Fruit fly (Drosophila melanogaster) whole organism, wandering third instar larva: Measurements from ENCODE around the gene CG9016.

ENCODE experiments used
- HLH106 ChIP-seq: fragments of 200-800 bp; optimal IDR thresholded peaks from 3 replicates; lab custom pipeline; 2019; ENCODE audit warnings: missing biosample characterization, mild to moderate bottlenecking, missing genetic modification characterization, moderate library complexity
- Hnf4 ChIP-seq: fragments of 200-800 bp; sonication (Bioruptor generic); optimal IDR thresholded peaks from 2 replicates; lab custom pipeline; 2016; ENCODE audit warnings: missing biosample characterization, mild to moderate bottlenecking, missing genetic modification characterization
- Mio ChIP-seq: sonication (Bioruptor generic); optimal IDR thresholded peaks from 2 replicates; lab custom pipeline; 2016; ENCODE audit warnings: missing biosample characterization, missing genetic modification characterization
- brk ChIP-seq: fragments of 200-800 bp; sonication (Bioruptor generic); optimal IDR thresholded peaks from 2 replicates; lab custom pipeline; 2016; ENCODE audit warnings: missing biosample characterization, mild to moderate bottlenecking, missing genetic modification characterization
- dl ChIP-seq, 2 experiments: fragments of 175-275, 200-275 bp in 1 of 2; fragments of 200-275 bp in 1 of 2; sonication (Bioruptor generic); optimal IDR thresholded peaks; lab custom pipeline; 2018; ENCODE audit warnings: mild to moderate bottlenecking in 2 of 2, missing biosample characterization in 2 of 2, missing genetic modification characterization in 2 of 2, moderate library complexity in 2 of 2; ENCODE audit not compliant: partially characterized antibody in 2 of 2, insufficient read depth in 1 of 2
- lola ChIP-seq: fragments of >200 bp; optimal IDR thresholded peaks from 2 replicates; lab custom pipeline; 2017; ENCODE audit warnings: missing biosample characterization, missing genetic modification characterization
- psq ChIP-seq: fragments of 200-800 bp; sonication (Bioruptor generic); optimal IDR thresholded peaks from 3 replicates; lab custom pipeline; 2017; ENCODE audit warnings: missing biosample characterization, mild to moderate bottlenecking, missing genetic modification characterization, moderate library complexity

DNA sequence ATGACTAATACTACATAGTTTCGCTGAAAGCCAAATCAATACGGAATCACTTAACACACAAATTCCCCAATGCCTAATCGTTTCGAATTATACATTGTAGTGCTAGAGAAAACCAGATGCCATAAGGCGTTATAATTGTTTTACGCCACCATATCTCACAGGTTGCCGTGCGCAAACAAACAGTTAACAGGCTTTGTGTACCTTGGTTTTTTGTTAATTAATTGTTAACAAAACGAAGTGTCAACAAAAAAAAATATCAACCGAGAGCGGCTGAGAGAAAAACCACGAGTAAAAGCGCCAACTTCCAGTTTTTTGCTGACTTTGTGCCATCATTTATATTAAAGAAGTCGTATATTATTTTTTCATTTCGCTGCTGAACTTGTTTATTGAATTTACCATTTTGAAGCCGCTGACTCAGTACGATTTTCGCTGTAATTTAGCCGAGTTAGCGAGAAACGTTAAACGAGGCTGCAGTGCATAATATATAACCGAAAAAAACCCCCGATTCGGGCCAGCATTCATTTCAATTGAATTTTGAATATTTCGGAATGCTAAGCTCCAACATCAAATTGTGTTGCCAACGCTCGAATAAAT, 46.9 kb downstream of the CG9016 start:
- TF ChIP-seq dl (GFP tag; optimal IDR thresholded peaks at IDR 0.05; lab: Kevin White, UChicago; ENCODE audit: insufficient read depth in 1 of 2, partially characterized antibody in 2 of 2) = no peak
- TF ChIP-seq psq (GFP tag; lab: Kevin White, UChicago) = no peak
- peak; percentile 8 for TF ChIP-seq Hnf4
- no peak for TF ChIP-seq brk (GFP tag; lab: Kevin White, UChicago)
- TF ChIP-seq Mio = no peak
- TF ChIP-seq HLH106 = no peak
- TF ChIP-seq lola = no peak
